Worm (Caenorhabditis elegans) whole organism, L4 larva: ENCODE data around the gene F59E12.8.
A peak's percentile ranks its signal among the peaks of the same experiment; 100 is the strongest.

Source experiments
- D1046.2 ChIP-seq: fragments of 200-800 bp; sonication (Bioruptor generic); IDR thresholded peaks from 2 replicates; pipeline ENCODE4 v1.3.6; 2022; ENCODE audit warnings: missing genetic modification characterization, missing compliant biosample characterization
- F10B5.3 ChIP-seq: sonication (generic microtip); optimal IDR thresholded peaks from 2 replicates; lab custom pipeline; 2016; ENCODE audit warnings: mild to moderate bottlenecking, missing genetic modification characterization, missing compliant biosample characterization
- F44E2.7 ChIP-seq: fragments of 200-800 bp; sonication (Bioruptor generic); IDR thresholded peaks from 2 replicates; pipeline ENCODE4 v2.1.2; 2022; ENCODE audit warnings: missing genetic modification characterization, missing compliant biosample characterization
- Y105C5A.15 ChIP-seq: fragments of 200-800 bp; sonication (Bioruptor generic); IDR thresholded peaks from 2 replicates; pipeline ENCODE4 v1.3.6; 2022; ENCODE audit warnings: missing genetic modification characterization, missing compliant biosample characterization
- Y48G9A.11 ChIP-seq: fragments of 200-800 bp; sonication (Bioruptor generic); IDR thresholded peaks from 2 replicates; pipeline ENCODE4 v1.3.6; 2022; ENCODE audit warnings: missing genetic modification reagents, missing genetic modification characterization, missing compliant biosample characterization
- Y5F2A.4 ChIP-seq: fragments of 200-800 bp; sonication (Bioruptor generic); optimal IDR thresholded peaks from 2 replicates; lab custom pipeline; 2018; ENCODE audit warnings: mild to moderate bottlenecking, missing genetic modification characterization, missing compliant biosample characterization
- ZK337.2 ChIP-seq: fragments of 200-800 bp; sonication (Bioruptor generic); IDR thresholded peaks from 2 replicates; pipeline ENCODE4 v1.3.6; 2022; ENCODE audit warnings: missing genetic modification reagents, missing genetic modification characterization, missing compliant biosample characterization
- ama-1 ChIP-seq: fragments of 150-350 bp; optimal IDR thresholded peaks from 2 replicates; lab custom pipeline; 2014; ENCODE audit warnings: inconsistent platforms, mixed read lengths
- ceh-28 ChIP-seq: fragments of 150-350 bp; optimal IDR thresholded peaks from 2 replicates; lab custom pipeline; 2014; ENCODE audit warnings: missing biosample characterization, missing genetic modification reagents, missing genetic modification characterization
- daf-16 ChIP-seq, 3 experiments: sonication (generic microtip); optimal IDR thresholded peaks; 2 replicates each; lab custom pipeline; 2016 to 2017; ENCODE audit warnings: missing genetic modification characterization in 3 of 3, missing genetic modification reagents in 3 of 3, mild to moderate bottlenecking in 2 of 3, missing compliant biosample characterization in 2 of 3, missing biosample characterization in 1 of 3, moderate library complexity in 1 of 3
- daf-19 ChIP-seq: fragments of 200-800 bp; sonication (Bioruptor generic); conservative IDR thresholded peaks from 2 replicates; pipeline ENCODE4 v1.3.6; 2022; ENCODE audit warnings: missing genetic modification characterization, missing compliant biosample characterization
- daf-8 ChIP-seq: fragments of 200-800 bp; sonication (Bioruptor generic); IDR thresholded peaks from 2 replicates; pipeline ENCODE4 v1.3.6; 2022; ENCODE audit warnings: missing genetic modification characterization, missing compliant biosample characterization
- dmd-6 ChIP-seq: fragments of 200-800 bp; sonication (Bioruptor generic); IDR thresholded peaks from 2 replicates; pipeline ENCODE4 v1.3.6; 2022; ENCODE audit warnings: missing genetic modification reagents, missing genetic modification characterization, missing compliant biosample characterization
- dmd-8 ChIP-seq: fragments of 200-800 bp; sonication (Bioruptor generic); IDR thresholded peaks from 2 replicates; pipeline ENCODE4 v1.3.6; 2022; ENCODE audit warnings: missing genetic modification characterization, missing compliant biosample characterization
- fos-1 ChIP-seq: fragments of 150-350 bp; optimal IDR thresholded peaks from 2 replicates; lab custom pipeline; 2014; ENCODE audit warnings: missing biosample characterization, missing genetic modification characterization
- hlh-11 ChIP-seq: fragments of 200-800 bp; sonication (Bioruptor generic); optimal IDR thresholded peaks from 2 replicates; lab custom pipeline; 2018; ENCODE audit warnings: mild to moderate bottlenecking, missing genetic modification characterization, missing compliant biosample characterization
- jun-1 ChIP-seq: fragments of 150-350 bp; optimal IDR thresholded peaks from 2 replicates; lab custom pipeline; 2014; ENCODE audit warnings: missing biosample characterization, missing genetic modification reagents, missing genetic modification characterization
- lim-7 ChIP-seq: fragments of 200-800 bp; sonication (Bioruptor generic); IDR thresholded peaks from 2 replicates; pipeline ENCODE4 v1.3.6; 2022; ENCODE audit warnings: missing genetic modification characterization, missing compliant biosample characterization
- lin-13 ChIP-seq: fragments of 150-350 bp; optimal IDR thresholded peaks from 2 replicates; lab custom pipeline; 2014; ENCODE audit warnings: missing biosample characterization, missing genetic modification reagents, missing genetic modification characterization
- lin-15B ChIP-seq: fragments of 150-350 bp; sonication (generic microtip); optimal IDR thresholded peaks from 3 replicates; lab custom pipeline; 2014; ENCODE audit warnings: missing biosample characterization, missing genetic modification characterization
- lin-29 ChIP-seq: fragments of 200-800 bp; sonication (Bioruptor generic); IDR thresholded peaks from 2 replicates; pipeline ENCODE4 v1.3.6; 2022; ENCODE audit warnings: missing genetic modification reagents, missing genetic modification characterization, missing compliant biosample characterization
- lin-38 ChIP-seq: fragments of 200-800 bp; sonication (Bioruptor generic); IDR thresholded peaks from 2 replicates; pipeline ENCODE4 v1.3.6; 2022; ENCODE audit warnings: missing genetic modification reagents, missing genetic modification characterization, missing compliant biosample characterization
- mdt-29 ChIP-seq: fragments of 200-800 bp; sonication (Bioruptor generic); IDR thresholded peaks from 2 replicates; pipeline ENCODE4 v1.3.6; 2022; ENCODE audit warnings: missing genetic modification reagents, missing genetic modification characterization, missing compliant biosample characterization
- mep-1 ChIP-seq: fragments of 150-350 bp; sonication (generic microtip); optimal IDR thresholded peaks from 3 replicates; lab custom pipeline; 2014; ENCODE audit warnings: missing biosample characterization, missing genetic modification characterization
- mes-2 ChIP-seq: sonication (generic microtip); optimal IDR thresholded peaks from 2 replicates; lab custom pipeline; 2016; ENCODE audit warnings: missing genotype, mild to moderate bottlenecking, missing genetic modification characterization, missing compliant biosample characterization; ENCODE audit not compliant: poor library complexity, severe bottlenecking
- mxl-2 ChIP-seq: fragments of 200-800 bp; sonication (Bioruptor generic); conservative IDR thresholded peaks from 2 replicates; pipeline ENCODE4 v1.3.6; 2022; ENCODE audit warnings: missing genetic modification reagents, missing genetic modification characterization, missing compliant biosample characterization
- mxl-3 ChIP-seq: fragments of 200-800 bp; sonication (Bioruptor generic); optimal IDR thresholded peaks from 2 replicates; lab custom pipeline; 2018; ENCODE audit warnings: mild to moderate bottlenecking, missing genetic modification characterization, missing compliant biosample characterization
- nhr-10 ChIP-seq: fragments of 150-350 bp; optimal IDR thresholded peaks from 2 replicates; lab custom pipeline; 2014; ENCODE audit warnings: missing biosample characterization, missing genetic modification characterization
- nhr-111 ChIP-seq: fragments of 200-800 bp; sonication (Bioruptor generic); optimal IDR thresholded peaks from 2 replicates; lab custom pipeline; 2018; ENCODE audit warnings: mild to moderate bottlenecking, missing genetic modification characterization, missing compliant biosample characterization
- nhr-237 ChIP-seq: sonication (generic microtip); optimal IDR thresholded peaks from 2 replicates; lab custom pipeline; 2017; ENCODE audit warnings: missing biosample characterization, missing genetic modification characterization
- nhr-41 ChIP-seq: fragments of 200-800 bp; sonication (Bioruptor generic); IDR thresholded peaks from 2 replicates; pipeline ENCODE4 v1.3.6; 2022; ENCODE audit warnings: missing genetic modification reagents, missing genetic modification characterization, missing compliant biosample characterization
- nhr-42 ChIP-seq: fragments of 200-800 bp; sonication (Bioruptor generic); IDR thresholded peaks from 2 replicates; pipeline ENCODE4 v1.3.6; 2022; ENCODE audit warnings: missing genetic modification characterization, missing compliant biosample characterization
- nhr-77 ChIP-seq: fragments of 150-350 bp; optimal IDR thresholded peaks from 2 replicates; lab custom pipeline; 2014; ENCODE audit warnings: missing biosample characterization, missing genetic modification characterization
- rbr-2 ChIP-seq: sonication (generic microtip); optimal IDR thresholded peaks from 2 replicates; lab custom pipeline; 2016; ENCODE audit warnings: missing genotype, missing genetic modification characterization, missing compliant biosample characterization
- snpc-4 ChIP-seq: fragments of 150-350 bp; optimal IDR thresholded peaks from 2 replicates; lab custom pipeline; 2014; ENCODE audit warnings: missing biosample characterization, missing genetic modification characterization
- spr-3 ChIP-seq: fragments of 200-800 bp; sonication (Bioruptor generic); optimal IDR thresholded peaks from 2 replicates; lab custom pipeline; 2018; ENCODE audit warnings: mild to moderate bottlenecking, missing genetic modification characterization, missing compliant biosample characterization
- tra-1 ChIP-seq: fragments of 200-800 bp; sonication (Bioruptor generic); IDR thresholded peaks from 2 replicates; pipeline ENCODE4 v1.3.6; 2022; ENCODE audit warnings: missing genetic modification reagents, missing genetic modification characterization, missing compliant biosample characterization
- unc-62 ChIP-seq, 3 experiments: fragments of 150-350 bp in 1 of 3; sonication (generic microtip); optimal IDR thresholded peaks in 2 of 3; peaks in 1 of 3; 1 replicate in 1 of 3; 2 replicates in 2 of 3; lab custom pipeline; 2014 to 2017; ENCODE audit warnings: missing biosample characterization in 3 of 3, missing genetic modification characterization in 3 of 3, missing genetic modification reagents in 3 of 3, missing genotype in 1 of 3
- zfp-3 ChIP-seq: fragments of 200-800 bp; sonication (Bioruptor generic); conservative IDR thresholded peaks from 2 replicates; pipeline ENCODE4 v1.3.6; 2022; ENCODE audit warnings: missing genetic modification reagents, missing genetic modification characterization, missing compliant biosample characterization

Gene F59E12.8

ce11 chrII:5593377-5593932, 43.3 kb downstream of the F59E12.8 start, which contains the start of gene cdc-14 (continued):
- no peak for TF ChIP-seq zfp-3 (GFP tag; lab: Robert Waterston, UW)
- peak; percentile 32 for TF ChIP-seq rbr-2
- TF ChIP-seq ZK337.2 (GFP tag; lab: Robert Waterston, UW) = no peak
- no peak for TF ChIP-seq nhr-42 (GFP tag; lab: Robert Waterston, UW)
- TF ChIP-seq nhr-10 (tag; lab: Kevin White, UChicago) = no peak
- no peak for TF ChIP-seq ama-1 (lab: Kevin White, UChicago)
- TF ChIP-seq daf-19 (GFP tag; lab: Robert Waterston, UW) = no peak
- no peak for TF ChIP-seq Y5F2A.4 (GFP tag; lab: Kevin White, UChicago)
- TF ChIP-seq Y105C5A.15 (GFP tag; lab: Robert Waterston, UW) = no peak
- peak; percentile 81 for TF ChIP-seq mxl-3 (GFP tag; lab: Kevin White, UChicago)
- peak; percentile 82 for TF ChIP-seq mep-1 (tag; lab: Kevin White, UChicago)
- peak; percentile 39; the same call in 1 of the 2 replicates for TF ChIP-seq dmd-6
- TF ChIP-seq lin-38 = peak; percentile 75
- no peak for TF ChIP-seq lim-7 (GFP tag; lab: Robert Waterston, UW)
- no peak for TF ChIP-seq F44E2.7 (GFP tag; lab: Robert Waterston, UW)
- no peak for TF ChIP-seq snpc-4 (tag; lab: Kevin White, UChicago)
- TF ChIP-seq Y48G9A.11 (GFP tag; lab: Robert Waterston, UW) = no peak
- TF ChIP-seq mxl-2 = no peak
- TF ChIP-seq nhr-41 = no peak
- TF ChIP-seq fos-1 (tag; lab: Kevin White, UChicago) = no peak
- TF ChIP-seq lin-15B (tag; lab: Kevin White, UChicago) = no peak
- peak in 1 of 2 experiments; percentile 12 for TF ChIP-seq daf-16 (GFP tag; optimal IDR thresholded peaks at IDR 0.05; lab: Kevin White, UChicago)
- TF ChIP-seq daf-16 (tag; optimal IDR thresholded peaks at IDR 0.05; lab: Kevin White, UChicago) = peak; percentile 56
- no peak for TF ChIP-seq dmd-8 (GFP tag; lab: Robert Waterston, UW)
- no peak for TF ChIP-seq ceh-28 (tag; lab: Kevin White, UChicago)
- TF ChIP-seq tra-1 = no peak
- no peak for TF ChIP-seq mdt-29 (GFP tag; lab: Robert Waterston, UW)
- no peak for TF ChIP-seq nhr-111
- TF ChIP-seq nhr-77 (tag; lab: Kevin White, UChicago) = peak; percentile 63
- TF ChIP-seq F10B5.3 = no peak
- TF ChIP-seq nhr-237 (tag; lab: Kevin White, UChicago) = no peak
- TF ChIP-seq jun-1 (tag; lab: Kevin White, UChicago) = no peak
- TF ChIP-seq daf-8 (GFP tag; lab: Robert Waterston, UW) = no peak
- TF ChIP-seq D1046.2 = no peak
- peak; percentile 85 for TF ChIP-seq hlh-11 (tag; lab: Kevin White, UChicago)
- peak; percentile 62 for TF ChIP-seq mes-2
- TF ChIP-seq, all 104 proteins: peak for 25

DNA sequence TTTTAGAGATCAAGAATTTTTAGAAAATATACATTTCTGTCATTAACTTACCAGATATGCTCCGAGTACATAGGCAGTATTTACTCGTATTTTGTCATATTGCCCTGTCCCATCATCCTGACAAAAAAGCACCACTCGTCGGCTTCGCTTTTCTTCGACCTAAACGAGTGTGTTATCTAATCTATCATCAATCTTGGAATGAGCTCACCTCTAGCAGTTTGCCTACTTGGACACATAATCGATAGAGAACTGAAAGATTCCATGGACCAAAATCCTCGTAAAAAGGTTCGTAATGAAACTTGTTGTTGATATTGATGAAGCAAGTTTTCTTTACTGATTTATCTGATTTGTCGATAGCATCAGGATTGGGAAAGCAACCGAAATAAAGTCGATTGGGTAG, 43.9 kb downstream of the F59E12.8 start:
- TF ChIP-seq unc-62 (GFP tag; optimal IDR thresholded peaks at IDR 0.05 in 1 of 2; lab: Kevin White, UChicago) (peak in 1 of 2 experiments; percentile 52), unc-62 (tag; optimal IDR thresholded peaks at IDR 0.05; lab: Kevin White, UChicago) (no peak), lin-13 (GFP tag; lab: Kevin White, UChicago) (no peak), lin-29 (no peak), spr-3 (no peak)

DNA sequence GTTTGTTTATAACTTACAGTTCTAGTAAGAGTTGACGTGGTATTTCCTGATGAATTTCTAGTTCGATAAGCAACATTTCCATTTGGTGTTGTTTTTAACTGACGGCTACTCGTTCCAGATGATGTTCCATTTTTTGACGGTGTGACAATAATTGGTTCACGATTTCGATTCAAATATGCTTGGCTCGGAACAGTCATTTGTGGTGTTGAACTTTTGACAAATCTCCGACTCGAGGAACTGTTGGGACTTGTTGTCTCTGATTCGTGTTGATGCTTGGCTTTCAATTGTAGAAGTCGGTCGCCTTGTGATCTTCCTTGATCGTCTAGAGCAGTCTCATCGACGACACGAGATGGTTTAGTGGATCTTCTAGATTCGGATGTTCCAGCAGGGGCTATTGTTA, 45.2 kb downstream of the F59E12.8 start:
- TF ChIP-seq zfp-3 (GFP tag; lab: Robert Waterston, UW) (no peak), ZK337.2 (GFP tag; lab: Robert Waterston, UW) (no peak), unc-62 (GFP tag; optimal IDR thresholded peaks at IDR 0.05 in 1 of 2; lab: Kevin White, UChicago) (peak in 1 of 2 experiments; percentile 68), unc-62 (tag; optimal IDR thresholded peaks at IDR 0.05; lab: Kevin White, UChicago) (no peak)
- TF ChIP-seq, all 104 proteins: peak for 1
